Worm (Caenorhabditis elegans) whole organism, L1 larva: ENCODE results near the gene cut-3.

Experiments
- C16A3.4 ChIP-seq: fragments of 150-350 bp; optimal IDR thresholded peaks from 2 replicates; lab custom pipeline; 2014; ENCODE audit warnings: missing biosample characterization, missing genetic modification characterization
- C34B4.2 ChIP-seq: sonication (generic microtip); optimal IDR thresholded peaks from 2 replicates; lab custom pipeline; 2017; ENCODE audit warnings: mild to moderate bottlenecking, missing genetic modification characterization, missing compliant biosample characterization
- F16B12.6 ChIP-seq: fragments of 150-350 bp; optimal IDR thresholded peaks from 2 replicates; lab custom pipeline; 2014; ENCODE audit warnings: missing biosample characterization, missing genetic modification characterization
- Y116A8C.19 ChIP-seq: sonication (generic microtip); optimal IDR thresholded peaks from 2 replicates; lab custom pipeline; 2016; ENCODE audit warnings: missing compliant biosample characterization, missing genetic modification characterization, borderline replicate concordance
- alr-1 ChIP-seq: fragments of 200-800 bp; sonication (Bioruptor generic); optimal IDR thresholded peaks from 2 replicates; lab custom pipeline; 2018; ENCODE audit warnings: borderline replicate concordance, mild to moderate bottlenecking, missing genetic modification characterization, missing compliant biosample characterization
- aly-2 ChIP-seq: fragments of 150-350 bp; optimal IDR thresholded peaks from 2 replicates; lab custom pipeline; 2014; ENCODE audit warnings: missing biosample characterization, missing genetic modification characterization
- blmp-1 ChIP-seq: fragments of 150-350 bp; optimal IDR thresholded peaks from 2 replicates; lab custom pipeline; 2014; ENCODE audit warnings: missing biosample characterization, missing genetic modification characterization
- ceh-63 ChIP-seq: fragments of 200-800 bp; sonication (Bioruptor generic); optimal IDR thresholded peaks from 2 replicates; lab custom pipeline; 2018; ENCODE audit warnings: mild to moderate bottlenecking, missing genetic modification characterization, missing compliant biosample characterization
- ceh-88 ChIP-seq: fragments of 200-800 bp; sonication (Bioruptor generic); IDR thresholded peaks from 2 replicates; pipeline ENCODE4 v1.3.6; 2022; ENCODE audit warnings: missing genetic modification characterization, missing compliant biosample characterization
- ces-1 ChIP-seq: fragments of 150-350 bp; optimal IDR thresholded peaks from 2 replicates; lab custom pipeline; 2014; ENCODE audit warnings: missing biosample characterization, missing genetic modification reagents, missing genetic modification characterization
- efl-1 ChIP-seq, 4 experiments: fragments of 150-350 bp; optimal IDR thresholded peaks in 3 of 4; peaks in 1 of 4; 1 replicate in 1 of 4; 2 replicates in 3 of 4; lab custom pipeline; 2014; ENCODE audit warnings: missing biosample characterization in 2 of 4, missing genetic modification characterization in 2 of 4, missing genetic modification reagents in 2 of 4
- efl-3 ChIP-seq: fragments of 200-800 bp; sonication (Bioruptor generic); optimal IDR thresholded peaks from 2 replicates; lab custom pipeline; 2018; ENCODE audit warnings: mild to moderate bottlenecking, missing genetic modification characterization, missing compliant biosample characterization
- elt-3 ChIP-seq, 6 experiments: fragments of 150-350 bp in 1 of 6; sonication (generic microtip); optimal IDR thresholded peaks; 2 replicates each; lab custom pipeline; 2017 to 2018; ENCODE audit warnings: missing biosample characterization in 6 of 6, missing genetic modification characterization in 6 of 6, inconsistent platforms in 1 of 6
- ets-5 ChIP-seq: fragments of 200-800 bp; sonication (Bioruptor generic); IDR thresholded peaks from 2 replicates; pipeline ENCODE4 v1.3.6; 2022; ENCODE audit warnings: missing genetic modification characterization, missing compliant biosample characterization
- fkh-10 ChIP-seq: sonication (generic microtip); optimal IDR thresholded peaks from 2 replicates; lab custom pipeline; 2017; ENCODE audit warnings: missing biosample characterization, missing genetic modification reagents, missing genetic modification characterization
- fkh-4 ChIP-seq: sonication (generic microtip); optimal IDR thresholded peaks from 2 replicates; lab custom pipeline; 2016; ENCODE audit warnings: missing compliant biosample characterization, missing genetic modification characterization, borderline replicate concordance
- hlh-17 ChIP-seq: fragments of 200-800 bp; sonication (Bioruptor generic); optimal IDR thresholded peaks from 2 replicates; lab custom pipeline; 2018; ENCODE audit warnings: missing genetic modification characterization, mild to moderate bottlenecking, missing compliant biosample characterization, moderate library complexity, borderline replicate concordance
- hlh-4 ChIP-seq: sonication (generic microtip); optimal IDR thresholded peaks from 2 replicates; lab custom pipeline; 2016; ENCODE audit warnings: mild to moderate bottlenecking, missing genetic modification characterization, missing compliant biosample characterization
- isw-1 ChIP-seq: fragments of 200-800 bp; sonication (Bioruptor generic); IDR thresholded peaks from 2 replicates; pipeline ENCODE4 v1.3.6; 2022; ENCODE audit warnings: missing genetic modification characterization, missing compliant biosample characterization
- jun-1 ChIP-seq: fragments of 150-350 bp; optimal IDR thresholded peaks from 2 replicates; lab custom pipeline; 2014; ENCODE audit warnings: missing biosample characterization, missing genetic modification reagents, missing genetic modification characterization
- lin-14 ChIP-seq: fragments of 200-800 bp; sonication (Bioruptor generic); optimal IDR thresholded peaks from 2 replicates; lab custom pipeline; 2018; ENCODE audit warnings: mild to moderate bottlenecking, missing genetic modification characterization, moderate library complexity, missing compliant biosample characterization
- lin-35 ChIP-seq, 2 experiments: fragments of 150-350 bp; optimal IDR thresholded peaks; 2 replicates each; lab custom pipeline; 2014; ENCODE audit warnings: missing biosample characterization in 2 of 2, missing genetic modification characterization in 2 of 2, missing genetic modification reagents in 2 of 2
- lsy-2 ChIP-seq, 2 experiments: fragments of 150-350 bp; optimal IDR thresholded peaks; 2 replicates each; lab custom pipeline; 2014; ENCODE audit warnings: missing biosample characterization in 2 of 2, missing genetic modification characterization in 2 of 2
- mdl-1 ChIP-seq, 2 experiments: fragments of 150-350 bp; optimal IDR thresholded peaks; 2 replicates each; lab custom pipeline; 2014 to 2017; ENCODE audit warnings: missing biosample characterization in 2 of 2, missing genetic modification characterization in 2 of 2, inconsistent platforms in 1 of 2
- mef-2 ChIP-seq: fragments of 150-350 bp; optimal IDR thresholded peaks from 2 replicates; lab custom pipeline; 2014; ENCODE audit warnings: missing biosample characterization, missing genetic modification characterization
- mep-1 ChIP-seq: fragments of 150-350 bp; optimal IDR thresholded peaks from 2 replicates; lab custom pipeline; 2014; ENCODE audit warnings: missing biosample characterization, missing genetic modification characterization
- nhr-11 ChIP-seq: fragments of 150-350 bp; optimal IDR thresholded peaks from 2 replicates; lab custom pipeline; 2014; ENCODE audit warnings: missing biosample characterization, missing genetic modification characterization
- nhr-19 ChIP-seq: fragments of 200-800 bp; sonication (Bioruptor generic); conservative IDR thresholded peaks from 2 replicates; pipeline ENCODE4 v1.3.6; 2022; ENCODE audit warnings: missing genetic modification characterization, missing compliant biosample characterization
- nhr-28 ChIP-seq: fragments of 150-350 bp; optimal IDR thresholded peaks from 2 replicates; lab custom pipeline; 2014; ENCODE audit warnings: missing biosample characterization, missing genetic modification characterization
- nhr-76 ChIP-seq: sonication (generic microtip); optimal IDR thresholded peaks from 2 replicates; lab custom pipeline; 2017; ENCODE audit warnings: missing biosample characterization, missing genetic modification characterization
- nhr-77 ChIP-seq: fragments of 150-350 bp; optimal IDR thresholded peaks from 2 replicates; lab custom pipeline; 2014; ENCODE audit warnings: missing biosample characterization, missing genetic modification characterization
- nhr-84 ChIP-seq: sonication (generic microtip); optimal IDR thresholded peaks from 2 replicates; lab custom pipeline; 2017; ENCODE audit warnings: missing biosample characterization, missing genetic modification characterization
- nhr-85 ChIP-seq: sonication (generic microtip); peaks from one replicate; lab custom pipeline; 2016; ENCODE audit warnings: missing genetic modification characterization, inconsistent platforms, missing compliant biosample characterization
- pag-3 ChIP-seq: sonication (generic microtip); optimal IDR thresholded peaks from 2 replicates; lab custom pipeline; 2017; ENCODE audit warnings: missing genetic modification characterization, mild to moderate bottlenecking, missing compliant biosample characterization, antibody characterized with exemption, borderline replicate concordance; ENCODE audit not compliant: insufficient read depth
- pax-3 ChIP-seq: fragments of 200-800 bp; sonication (Bioruptor generic); optimal IDR thresholded peaks from 2 replicates; lab custom pipeline; 2018; ENCODE audit warnings: mild to moderate bottlenecking, missing genetic modification characterization, moderate library complexity, missing compliant biosample characterization
- rnt-1 ChIP-seq: sonication (generic microtip); optimal IDR thresholded peaks from 2 replicates; lab custom pipeline; 2016; ENCODE audit warnings: mild to moderate bottlenecking, missing genetic modification characterization, moderate library complexity, missing compliant biosample characterization
- snu-23 ChIP-seq: sonication (generic microtip); optimal IDR thresholded peaks from 2 replicates; lab custom pipeline; 2016; ENCODE audit warnings: missing genetic modification characterization, missing compliant biosample characterization
- sox-4 ChIP-seq: sonication (generic microtip); optimal IDR thresholded peaks from 2 replicates; lab custom pipeline; 2016; ENCODE audit warnings: missing genetic modification characterization, missing compliant biosample characterization
- sptf-1 ChIP-seq: fragments of 150-350 bp; optimal IDR thresholded peaks from 2 replicates; lab custom pipeline; 2014; ENCODE audit warnings: missing biosample characterization, missing genetic modification characterization
- sup-37 ChIP-seq: fragments of 200-800 bp; sonication (Bioruptor generic); optimal IDR thresholded peaks from 2 replicates; lab custom pipeline; 2018; ENCODE audit warnings: mild to moderate bottlenecking, missing genetic modification characterization, missing compliant biosample characterization
- swsn-7 ChIP-seq: sonication (generic microtip); optimal IDR thresholded peaks from 2 replicates; lab custom pipeline; 2016; ENCODE audit warnings: missing genetic modification characterization, missing compliant biosample characterization
- tlp-1 ChIP-seq: fragments of 150-350 bp; optimal IDR thresholded peaks from 2 replicates; lab custom pipeline; 2014; ENCODE audit warnings: missing biosample characterization, missing genetic modification characterization
- unc-130 ChIP-seq: fragments of 150-350 bp; optimal IDR thresholded peaks from 2 replicates; lab custom pipeline; 2017; ENCODE audit warnings: missing biosample characterization, missing genetic modification characterization, inconsistent platforms
- unc-98 ChIP-seq: fragments of 200-800 bp; sonication (Bioruptor generic); IDR thresholded peaks from 2 replicates; pipeline ENCODE4 v1.3.6; 2022; ENCODE audit warnings: missing genetic modification characterization, missing compliant biosample characterization
- vab-15 ChIP-seq: sonication (generic microtip); optimal IDR thresholded peaks from 2 replicates; lab custom pipeline; 2017; ENCODE audit warnings: missing genotype, mild to moderate bottlenecking, missing genetic modification characterization, missing compliant biosample characterization
- xbp-1 ChIP-seq: sonication (generic microtip); optimal IDR thresholded peaks from 2 replicates; lab custom pipeline; 2016; ENCODE audit warnings: missing genetic modification characterization, missing compliant biosample characterization
- zag-1 ChIP-seq: fragments of 150-350 bp; optimal IDR thresholded peaks from 2 replicates; lab custom pipeline; 2014; ENCODE audit warnings: missing biosample characterization, missing genetic modification characterization
- zip-4 ChIP-seq: fragments of 200-800 bp; sonication (Bioruptor generic); optimal IDR thresholded peaks from 2 replicates; lab custom pipeline; 2018; ENCODE audit warnings: mild to moderate bottlenecking, missing genetic modification characterization, moderate library complexity, missing compliant biosample characterization
- ztf-11 ChIP-seq, 2 experiments: sonication (generic microtip); optimal IDR thresholded peaks; 2 replicates each; lab custom pipeline; 2016 to 2017; ENCODE audit warnings: missing genetic modification characterization in 2 of 2, missing biosample characterization in 1 of 2, missing compliant biosample characterization in 1 of 2

Gene cut-3

ce11 chrII:8442717-8443223 is 3.9 kb downstream of the cut-3 start, which contains the start of gene eif-3.G:
TSS of gene eif-3.G (plus strand) at chrII:8442767.
- no peak for TF ChIP-seq efl-1 (optimal IDR thresholded peaks at IDR 0.05; lab: Kevin White, UChicago)
- TF ChIP-seq efl-1 (GFP tag; optimal IDR thresholded peaks at IDR 0.05 in 1 of 2; lab: Kevin White, UChicago) = peak in 1 of 2 experiments; percentile 88
- no peak for TF ChIP-seq sup-37 (GFP tag; lab: Kevin White, UChicago)
- TF ChIP-seq jun-1 (tag; lab: Kevin White, UChicago) = no peak

- TF ChIP-seq lin-35 (GFP tag; optimal IDR thresholded peaks at IDR 0.05; lab: Kevin White, UChicago) (peak; percentile 45 to 67), jun-1 (tag; lab: Kevin White, UChicago) (peak; percentile 26), nhr-76 (no peak), hlh-17 (GFP tag; lab: Kevin White, UChicago) (no peak), pax-3 (tag; lab: Kevin White, UChicago) (no peak), ztf-11 (tag; optimal IDR thresholded peaks at IDR 0.05; lab: Kevin White, UChicago) (no peak), xbp-1 (tag; lab: Kevin White, UChicago) (peak; percentile 44), nhr-84 (tag; lab: Kevin White, UChicago) (no peak), Y116A8C.19 (no peak), ceh-88 (no peak), pag-3 (tag; lab: Kevin White, UChicago) (no peak), unc-130 (peak; percentile 35), efl-1 (optimal IDR thresholded peaks at IDR 0.05; lab: Kevin White, UChicago) (peak; percentile 50 to 61), efl-1 (GFP tag; optimal IDR thresholded peaks at IDR 0.05 in 1 of 2; lab: Kevin White, UChicago) (peak; percentile 56 to 88), ets-5 (no peak), nhr-28 (tag; lab: Kevin White, UChicago) (no peak), tlp-1 (no peak), ceh-63 (no peak), hlh-4 (tag; lab: Kevin White, UChicago) (no peak), zag-1 (tag; lab: Kevin White, UChicago) (no peak), vab-15 (tag; lab: Kevin White, UChicago) (no peak), aly-2 (no peak), efl-3 (GFP tag; lab: Kevin White, UChicago) (no peak), lin-14 (GFP tag; lab: Kevin White, UChicago) (peak; percentile 48), C16A3.4 (tag; lab: Kevin White, UChicago) (peak; percentile 2), C34B4.2 (tag; lab: Kevin White, UChicago) (no peak), rnt-1 (tag; lab: Kevin White, UChicago) (peak; percentile 30), ces-1 (no peak), elt-3 (tag; optimal IDR thresholded peaks at IDR 0.05; lab: Kevin White, UChicago) (peak in 2 of 6 experiments; percentile 9 to 46), mef-2 (tag; lab: Kevin White, UChicago) (no peak), lsy-2 (tag; optimal IDR thresholded peaks at IDR 0.05; lab: Kevin White, UChicago) (peak; percentile 85 to 95), F16B12.6 (peak; percentile 90), fkh-10 (no peak), blmp-1 (peak; percentile 63), mep-1 (tag; lab: Kevin White, UChicago) (peak; percentile 65), nhr-77 (tag; lab: Kevin White, UChicago) (no peak), isw-1 (peak; percentile 8; the same call in 1 of the 2 replicates), nhr-11 (no peak), zip-4 (GFP tag; lab: Kevin White, UChicago) (no peak), alr-1 (tag; lab: Kevin White, UChicago) (no peak), sptf-1 (no peak), sox-4 (tag; lab: Kevin White, UChicago) (no peak), mdl-1 (tag; optimal IDR thresholded peaks at IDR 0.05; lab: Kevin White, UChicago) (peak in 1 of 2 experiments; percentile 33), snu-23 (GFP tag; lab: Kevin White, UChicago) (peak; percentile 54), nhr-85 (tag; lab: Kevin White, UChicago) (peak; percentile 82), nhr-19 (peak; percentile 31), swsn-7 (peak; percentile 47), unc-98 (GFP tag; lab: Robert Waterston, UW) (no peak), fkh-4 (tag; lab: Kevin White, UChicago) (no peak), sup-37 (GFP tag; lab: Kevin White, UChicago) (no peak)
Observed at ce11 chrII:8442176-8442575, 4.5 kb downstream of the cut-3 start.
